Worm (Caenorhabditis elegans): ENCODE measurements around the gene Y110A2AL.6.

Y110A2AL.6 gene

DNA sequence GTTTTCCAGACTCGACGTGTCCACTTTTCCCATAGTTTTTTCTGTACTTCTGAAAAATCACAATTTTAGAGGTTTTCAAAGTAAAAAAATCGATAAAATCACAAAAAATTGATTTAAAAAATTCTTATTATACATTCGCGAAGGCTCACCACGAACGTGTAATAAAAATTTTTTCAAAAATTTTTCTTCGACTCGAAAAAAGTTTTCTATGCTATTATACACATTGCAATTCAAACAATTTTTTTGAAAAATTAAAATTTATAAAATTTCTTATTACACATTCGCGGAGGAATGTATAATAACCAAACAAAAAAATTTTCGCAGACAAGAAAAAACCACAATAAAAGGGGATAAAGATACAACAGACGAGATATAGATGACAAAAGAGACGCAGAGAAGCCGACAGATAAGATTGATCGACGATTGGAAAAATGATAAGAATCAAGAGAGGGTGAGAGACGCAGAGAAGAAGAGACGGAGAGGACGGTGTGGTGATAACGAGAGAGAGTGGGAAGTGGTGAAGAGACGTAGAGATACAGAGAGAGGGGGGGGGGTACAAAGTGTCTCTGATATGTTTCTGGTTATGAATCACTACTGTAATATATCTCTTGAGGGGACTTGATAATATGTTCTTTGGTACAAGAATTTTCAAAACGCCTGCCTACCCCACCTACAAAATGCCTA is 40.7 kb downstream of the Y110A2AL.6 start, which contains the start of gene nhr-119:
Gene nhr-119 (minus strand): TSS at position 51 of the 684 bp plus-strand sequence.
- no peak for TF ChIP-seq nhr-41 (GFP tag; IDR thresholded peaks at IDR 0.05)
- peak; percentile 91 for TF ChIP-seq dmd-6 (GFP tag; IDR thresholded peaks at IDR 0.05)
- no peak for TF ChIP-seq attf-4 (tag; optimal IDR thresholded peaks at IDR 0.05)
- TF ChIP-seq F10B5.3 (tag; optimal IDR thresholded peaks at IDR 0.05): no peak
- TF ChIP-seq zip-11 (GFP tag; IDR thresholded peaks at IDR 0.05): no peak
- peak; percentile 51 for TF ChIP-seq cey-2 (tag; optimal IDR thresholded peaks at IDR 0.05; ENCODE audit: borderline replicate concordance, insufficient read depth)
- TF ChIP-seq mxl-2 (GFP tag; conservative IDR thresholded peaks at IDR 0.05): no peak
- peak in 1 of 2 experiments; percentile 76 for TF ChIP-seq lsy-2 (tag; optimal IDR thresholded peaks at IDR 0.05)
- TF ChIP-seq nhr-76 (tag; optimal IDR thresholded peaks at IDR 0.05): no peak
- TF ChIP-seq dmd-9 (GFP tag; IDR thresholded peaks at IDR 0.05): no peak
- peak; percentile 45 for TF ChIP-seq nhr-77 (tag; optimal IDR thresholded peaks at IDR 0.05)
- TF ChIP-seq fos-1 (tag; optimal IDR thresholded peaks at IDR 0.05): peak; percentile 38
- peak; percentile 89 for TF ChIP-seq mxl-3 (GFP tag; optimal IDR thresholded peaks at IDR 0.05)
- TF ChIP-seq spr-3 (GFP tag; optimal IDR thresholded peaks at IDR 0.05): no peak
- no peak for TF ChIP-seq ztf-7 (tag; optimal IDR thresholded peaks at IDR 0.05)
- TF ChIP-seq nhr-25 (tag; optimal IDR thresholded peaks at IDR 0.05; ENCODE audit: borderline replicate concordance, insufficient read depth): no peak
- peak; percentile 56 for TF ChIP-seq pqm-1 (tag; optimal IDR thresholded peaks at IDR 0.05)
- no peak for TF ChIP-seq ztf-11 (tag; optimal IDR thresholded peaks at IDR 0.05)
- peak; percentile 12 for TF ChIP-seq rbr-2 (tag; optimal IDR thresholded peaks at IDR 0.05)
- TF ChIP-seq jun-1 (tag; optimal IDR thresholded peaks at IDR 0.05): peak; percentile 22
- no peak for TF ChIP-seq daf-12 (tag; optimal IDR thresholded peaks at IDR 0.05)
- peak; percentile 93 for TF ChIP-seq nhr-48 (tag; optimal IDR thresholded peaks at IDR 0.05)
- peak; percentile 70 for TF ChIP-seq ceh-20 (GFP tag; IDR thresholded peaks at IDR 0.05)
- no peak for TF ChIP-seq Y75B8A.6 (GFP tag; IDR thresholded peaks at IDR 0.05)
- TF ChIP-seq unc-39 (tag; optimal IDR thresholded peaks at IDR 0.05): no peak
- peak in 1 of 2 experiments; percentile 15 for TF ChIP-seq daf-16 (GFP tag; optimal IDR thresholded peaks at IDR 0.05)
- TF ChIP-seq daf-16 (tag; optimal IDR thresholded peaks at IDR 0.05): peak; percentile 37
- TF ChIP-seq lin-38 (GFP tag; IDR thresholded peaks at IDR 0.05): peak; percentile 35; the same call in 1 of the 2 replicates
- no peak for TF ChIP-seq lin-29 (GFP tag; IDR thresholded peaks at IDR 0.05)
- TF ChIP-seq T20F7.1 (GFP tag; optimal IDR thresholded peaks at IDR 0.05): no peak
- peak in 1 of 2 experiments; percentile 68 for TF ChIP-seq unc-62 (GFP tag; optimal IDR thresholded peaks at IDR 0.05 in 1 of 2)
- no peak for TF ChIP-seq unc-62 (tag; optimal IDR thresholded peaks at IDR 0.05)
- TF ChIP-seq tra-1 (GFP tag; IDR thresholded peaks at IDR 0.05): peak; percentile 83
- 0 out of 2 replicates have a peak, but pooled peaks have one; percentile 31 for TF ChIP-seq mdt-29 (GFP tag; IDR thresholded peaks at IDR 0.05)
- no peak for TF ChIP-seq sdz-12 (GFP tag; optimal IDR thresholded peaks at IDR 0.05)
- TF ChIP-seq vab-7 (GFP tag; IDR thresholded peaks at IDR 0.05): no peak
- no peak for TF ChIP-seq Y105C5A.15 (GFP tag; IDR thresholded peaks at IDR 0.05)
- no peak for TF ChIP-seq F49E8.2 (tag; optimal IDR thresholded peaks at IDR 0.05; ENCODE audit: borderline replicate concordance)
- TF ChIP-seq hlh-11 (tag; optimal IDR thresholded peaks at IDR 0.05): peak; percentile 93
- no peak for TF ChIP-seq Y5F2A.4 (GFP tag; optimal IDR thresholded peaks at IDR 0.05)
- TF ChIP-seq madf-5 (GFP tag; IDR thresholded peaks at IDR 0.05): no peak
- TF ChIP-seq ceh-44 (GFP tag; IDR thresholded peaks at IDR 0.05): no peak
- TF ChIP-seq nhr-111 (GFP tag; optimal IDR thresholded peaks at IDR 0.05): no peak
- TF ChIP-seq ceh-28 (tag; optimal IDR thresholded peaks at IDR 0.05): peak; percentile 19
- TF ChIP-seq egl-43 (GFP tag; IDR thresholded peaks at IDR 0.05): no peak
- peak; percentile 65 for TF ChIP-seq pha-4 (GFP tag; IDR thresholded peaks at IDR 0.05)
- no peak for TF ChIP-seq pha-4 (tag; optimal IDR thresholded peaks at IDR 0.05)
- TF ChIP-seq F37D6.2 (tag; optimal IDR thresholded peaks at IDR 0.05): no peak
- peak; percentile 59 for TF ChIP-seq mep-1 (tag; optimal IDR thresholded peaks at IDR 0.05)
- TF ChIP-seq ces-1 (GFP tag; optimal IDR thresholded peaks at IDR 0.05): no peak
- TF ChIP-seq ZK337.2 (GFP tag; IDR thresholded peaks at IDR 0.05): no peak
